Worm (Caenorhabditis elegans) whole organism, mixed stage, embryonic: ENCODE results near the gene clec-51.
A peak's percentile ranks its signal among the peaks of the same experiment; 100 is the strongest.

Experiments used
- M03D4.4 ChIP-seq: sonication (generic microtip); optimal IDR thresholded peaks from 2 replicates; lab custom pipeline; 2017; ENCODE audit warnings: mild to moderate bottlenecking, missing genetic modification characterization, missing compliant biosample characterization
- bed-3 ChIP-seq: fragments of 200-800 bp; sonication (Bioruptor generic); optimal IDR thresholded peaks from 3 replicates; lab custom pipeline; 2018; ENCODE audit warnings: mild to moderate bottlenecking, missing genetic modification characterization, moderate library complexity, missing compliant biosample characterization
- ceh-43 ChIP-seq: fragments of 200-800 bp; sonication (Bioruptor generic); optimal IDR thresholded peaks from 2 replicates; lab custom pipeline; 2018; ENCODE audit warnings: mild to moderate bottlenecking, missing genetic modification characterization, moderate library complexity, missing compliant biosample characterization
- ceh-83 ChIP-seq: fragments of 200-800 bp; sonication (Bioruptor generic); optimal IDR thresholded peaks from 2 replicates; lab custom pipeline; 2018; ENCODE audit warnings: mild to moderate bottlenecking, missing genetic modification characterization, missing compliant biosample characterization
- ces-1 ChIP-seq: fragments of 150-350 bp; optimal IDR thresholded peaks from 2 replicates; lab custom pipeline; 2014; ENCODE audit warnings: missing biosample characterization, missing genetic modification reagents, missing genetic modification characterization
- cnd-1 ChIP-seq: fragments of 200-800 bp; sonication (Bioruptor generic); optimal IDR thresholded peaks from 2 replicates; lab custom pipeline; 2018; ENCODE audit warnings: mild to moderate bottlenecking, missing genetic modification characterization, missing compliant biosample characterization
- drap-1 ChIP-seq: fragments of 200-800 bp; sonication (Bioruptor generic); optimal IDR thresholded peaks from 3 replicates; lab custom pipeline; 2018; ENCODE audit warnings: mild to moderate bottlenecking, missing genetic modification characterization, missing compliant biosample characterization
- elt-3 ChIP-seq: fragments of 150-350 bp; optimal IDR thresholded peaks from 2 replicates; lab custom pipeline; 2014; ENCODE audit warnings: missing biosample characterization, missing genetic modification characterization
- flh-1 ChIP-seq: fragments of 200-800 bp; sonication (Bioruptor generic); optimal IDR thresholded peaks from 2 replicates; lab custom pipeline; 2018; ENCODE audit warnings: mild to moderate bottlenecking, missing genetic modification characterization, moderate library complexity, missing compliant biosample characterization
- ham-2 ChIP-seq: fragments of 200-800 bp; sonication (Bioruptor generic); optimal IDR thresholded peaks from 2 replicates; lab custom pipeline; 2018; ENCODE audit warnings: mild to moderate bottlenecking, missing genetic modification characterization, missing compliant biosample characterization
- hlh-1 ChIP-seq: fragments of 150-350 bp; optimal IDR thresholded peaks from 2 replicates; lab custom pipeline; 2014; ENCODE audit warnings: missing biosample characterization, missing genetic modification reagents, missing genetic modification characterization
- lin-13 ChIP-seq: fragments of 150-350 bp; optimal IDR thresholded peaks from 2 replicates; lab custom pipeline; 2014; ENCODE audit warnings: missing biosample characterization, missing genetic modification characterization
- lin-32 ChIP-seq: fragments of 200-800 bp; sonication (Bioruptor generic); optimal IDR thresholded peaks from 2 replicates; lab custom pipeline; 2018; ENCODE audit warnings: mild to moderate bottlenecking, missing genetic modification characterization, missing compliant biosample characterization
- lsy-2 ChIP-seq: fragments of 150-350 bp; optimal IDR thresholded peaks from 2 replicates; lab custom pipeline; 2014; ENCODE audit warnings: missing biosample characterization, missing genetic modification characterization
- mab-5 ChIP-seq: fragments of 150-350 bp; optimal IDR thresholded peaks from 2 replicates; lab custom pipeline; 2014; ENCODE audit warnings: missing biosample characterization, missing genetic modification characterization
- mep-1 ChIP-seq: fragments of 150-350 bp; optimal IDR thresholded peaks from 2 replicates; lab custom pipeline; 2017; ENCODE audit warnings: missing biosample characterization, missing genetic modification reagents, missing genetic modification characterization, inconsistent platforms
- mls-2 ChIP-seq: sonication (generic microtip); optimal IDR thresholded peaks from 2 replicates; lab custom pipeline; 2016; ENCODE audit warnings: mild to moderate bottlenecking, missing genetic modification characterization, moderate library complexity, missing compliant biosample characterization
- nhr-2 ChIP-seq: fragments of 150-350 bp; optimal IDR thresholded peaks from 2 replicates; lab custom pipeline; 2014; ENCODE audit warnings: missing biosample characterization, missing genetic modification characterization
- nhr-237 ChIP-seq: fragments of 150-350 bp; optimal IDR thresholded peaks from 2 replicates; lab custom pipeline; 2014; ENCODE audit warnings: missing biosample characterization, missing genetic modification characterization
- nhr-28 ChIP-seq: fragments of 150-350 bp; optimal IDR thresholded peaks from 2 replicates; lab custom pipeline; 2014; ENCODE audit warnings: missing biosample characterization, missing genetic modification characterization
- pha-4 ChIP-seq: fragments of 150-350 bp; optimal IDR thresholded peaks from 2 replicates; lab custom pipeline; 2018; ENCODE audit warnings: missing biosample characterization, missing genetic modification reagents, missing genetic modification characterization
- sem-2 ChIP-seq: fragments of 200-800 bp; sonication (Bioruptor generic); optimal IDR thresholded peaks from 2 replicates; lab custom pipeline; 2018; ENCODE audit warnings: mild to moderate bottlenecking, missing genetic modification characterization, missing compliant biosample characterization
- snpc-4 ChIP-seq: fragments of 150-350 bp; optimal IDR thresholded peaks from 2 replicates; lab custom pipeline; 2014; ENCODE audit warnings: missing biosample characterization, missing genetic modification characterization
- sptf-1 ChIP-seq: sonication (generic microtip); optimal IDR thresholded peaks from 2 replicates; lab custom pipeline; 2017; ENCODE audit warnings: mild to moderate bottlenecking, missing genetic modification characterization, moderate library complexity, missing compliant biosample characterization
- tbx-8 ChIP-seq: fragments of 200-800 bp; sonication (Bioruptor generic); optimal IDR thresholded peaks from 2 replicates; lab custom pipeline; 2018; ENCODE audit warnings: mild to moderate bottlenecking, missing genetic modification characterization, moderate library complexity, missing compliant biosample characterization
- unc-120 ChIP-seq: sonication (generic microtip); optimal IDR thresholded peaks from 2 replicates; lab custom pipeline; 2017; ENCODE audit warnings: missing genetic modification characterization, missing compliant biosample characterization; ENCODE audit not compliant: poor library complexity, severe bottlenecking
- unc-39 ChIP-seq: fragments of 150-350 bp; optimal IDR thresholded peaks from 2 replicates; lab custom pipeline; 2014; ENCODE audit warnings: missing biosample characterization, missing genetic modification characterization
- unc-62 ChIP-seq: fragments of 150-350 bp; optimal IDR thresholded peaks from 2 replicates; lab custom pipeline; 2014; ENCODE audit warnings: missing biosample characterization, missing genetic modification reagents, missing genetic modification characterization
- zip-8 ChIP-seq: fragments of 150-350 bp; optimal IDR thresholded peaks from 2 replicates; lab custom pipeline; 2014; ENCODE audit warnings: missing biosample characterization, missing genetic modification characterization
- ztf-11 ChIP-seq: fragments of 150-350 bp; optimal IDR thresholded peaks from 2 replicates; lab custom pipeline; 2014; ENCODE audit warnings: missing biosample characterization, missing genetic modification characterization

clec-51 gene

DNA sequence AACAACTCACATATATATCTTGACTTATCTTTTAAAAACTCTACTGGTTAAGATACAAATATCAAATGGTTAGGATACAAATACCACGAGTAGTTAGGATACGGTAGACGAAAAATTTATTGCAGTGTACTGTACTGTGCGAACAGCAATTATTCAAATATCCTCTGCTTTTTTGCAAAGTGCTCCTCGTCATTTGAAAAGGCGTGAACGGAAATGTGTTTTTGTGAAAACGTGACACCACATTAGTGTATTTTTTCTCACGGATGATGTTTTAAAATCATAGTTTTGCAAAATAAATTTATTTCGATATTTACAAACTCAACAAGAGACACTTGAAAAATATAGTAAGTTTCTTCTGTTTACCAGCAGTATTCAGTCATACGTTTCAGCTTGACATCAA is 44.8 kb downstream of the clec-51 start, which contains the start of gene F42G8.8:
Gene F42G8.8 (plus strand): TSS at position 301 of the 400 bp plus-strand sequence.
- no peak for TF ChIP-seq unc-39
- no peak for TF ChIP-seq ceh-83 (GFP tag; lab: Kevin White, UChicago)
- TF ChIP-seq zip-8 (tag; lab: Kevin White, UChicago): no peak
- no peak for TF ChIP-seq ham-2 (GFP tag; lab: Kevin White, UChicago)
- no peak for TF ChIP-seq mep-1 (tag; lab: Kevin White, UChicago)
- TF ChIP-seq, all 35 proteins: peak for 0

DNA sequence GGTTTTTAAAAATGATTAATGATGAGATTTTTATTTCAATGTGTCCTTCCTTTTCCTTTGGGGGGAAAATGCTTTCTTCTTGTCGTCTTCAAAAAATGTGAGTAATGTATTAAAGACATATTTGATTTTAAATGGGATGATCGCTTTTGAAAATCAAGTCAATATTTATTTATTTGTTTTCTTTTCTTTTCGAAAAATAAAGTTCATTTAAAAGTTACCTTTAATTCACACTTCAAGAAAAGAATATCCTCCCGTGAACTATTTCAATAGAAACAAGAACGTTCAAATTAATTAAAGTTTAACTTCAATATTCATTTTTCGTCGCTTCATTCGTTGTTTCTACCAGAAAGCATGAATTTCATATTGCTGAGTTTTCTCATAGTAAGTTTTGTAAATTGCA is 48.1 kb downstream of the clec-51 start, which contains the start of gene irld-8:
Gene irld-8 (plus strand): TSS at position 301 of the 400 bp plus-strand sequence.
- no peak for TF ChIP-seq ztf-11 (tag; lab: Kevin White, UChicago)
- no peak for TF ChIP-seq ham-2 (GFP tag; lab: Kevin White, UChicago)
- TF ChIP-seq pha-4 (tag; lab: Kevin White, UChicago): no peak
- TF ChIP-seq lin-13 (tag; lab: Kevin White, UChicago): no peak
- TF ChIP-seq cnd-1 (tag; lab: Kevin White, UChicago): no peak
- TF ChIP-seq bed-3 (GFP tag; lab: Kevin White, UChicago): no peak
- TF ChIP-seq lin-32 (GFP tag; lab: Kevin White, UChicago): no peak
- TF ChIP-seq flh-1 (GFP tag; lab: Kevin White, UChicago): no peak
- no peak for TF ChIP-seq ces-1
- TF ChIP-seq nhr-237 (tag; lab: Kevin White, UChicago): no peak
- no peak for TF ChIP-seq unc-62 (GFP tag; lab: Kevin White, UChicago)
- TF ChIP-seq mep-1 (tag; lab: Kevin White, UChicago): no peak
- no peak for TF ChIP-seq nhr-2 (tag; lab: Kevin White, UChicago)
- TF ChIP-seq M03D4.4 (tag; lab: Kevin White, UChicago): no peak
- TF ChIP-seq unc-39: no peak
- TF ChIP-seq, all 35 proteins: peak for 0

DNA sequence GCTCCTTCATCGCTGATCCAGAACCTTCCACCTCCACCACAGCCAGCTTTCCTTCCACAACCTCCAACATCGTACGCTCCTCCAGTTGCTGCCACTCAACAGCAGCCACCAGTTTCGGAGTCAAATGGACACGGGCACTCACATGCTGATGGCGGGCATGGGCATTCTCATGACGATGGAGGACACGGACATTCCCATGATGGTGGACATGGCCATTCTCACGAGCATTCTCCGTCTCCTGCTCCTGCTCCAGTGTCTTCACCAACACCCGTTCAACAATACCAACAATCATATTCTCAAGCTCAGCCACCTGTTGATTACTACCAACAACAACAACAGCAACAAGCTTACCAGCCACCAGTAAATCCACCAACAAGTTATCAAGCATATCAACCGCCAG is 49.1 kb downstream of the clec-51 start:
- TF ChIP-seq lsy-2 (tag; lab: Kevin White, UChicago) (no peak), nhr-237 (tag; lab: Kevin White, UChicago) (no peak), drap-1 (GFP tag; lab: Kevin White, UChicago) (no peak), cnd-1 (tag; lab: Kevin White, UChicago) (no peak), hlh-1 (tag; lab: Kevin White, UChicago) (no peak), lin-32 (GFP tag; lab: Kevin White, UChicago) (no peak), sptf-1 (tag; lab: Kevin White, UChicago) (no peak), snpc-4 (tag; lab: Kevin White, UChicago) (no peak), sem-2 (GFP tag; lab: Kevin White, UChicago) (no peak), elt-3 (no peak), nhr-28 (tag; lab: Kevin White, UChicago) (no peak), mep-1 (tag; lab: Kevin White, UChicago) (no peak), unc-120 (tag; lab: Kevin White, UChicago) (no peak), tbx-8 (GFP tag; lab: Kevin White, UChicago) (no peak), M03D4.4 (tag; lab: Kevin White, UChicago) (no peak), mls-2 (tag; lab: Kevin White, UChicago) (no peak), mab-5 (no peak)

DNA sequence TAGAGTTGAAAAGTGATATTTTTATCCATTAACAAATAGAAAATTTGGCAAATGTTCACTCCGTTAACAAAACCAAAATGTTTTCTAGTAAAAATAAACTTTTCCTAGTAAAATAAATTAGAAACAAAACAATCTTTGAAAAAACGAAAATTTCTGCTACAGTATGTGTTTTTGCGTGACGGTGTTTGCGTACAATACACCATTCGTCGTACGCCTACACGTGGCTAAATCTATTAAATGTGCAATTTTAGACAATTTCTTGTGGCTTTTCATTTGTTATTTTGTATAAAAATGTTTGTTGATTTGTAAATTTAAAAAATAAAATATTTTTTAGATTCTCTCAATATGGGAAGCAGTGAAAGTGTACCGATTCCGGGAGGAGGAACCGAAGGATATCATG is 50.4 kb downstream of the clec-51 start, which contains the start of gene Y42H9AR.1:
Gene Y42H9AR.1 (plus strand): TSS at position 233 of the 400 bp plus-strand sequence.
- no peak for TF ChIP-seq ham-2 (GFP tag; lab: Kevin White, UChicago)
- TF ChIP-seq drap-1 (GFP tag; lab: Kevin White, UChicago): no peak
- peak; percentile 48 for TF ChIP-seq lsy-2 (tag; lab: Kevin White, UChicago)
- TF ChIP-seq ces-1: peak; percentile 67
- TF ChIP-seq ceh-83 (GFP tag; lab: Kevin White, UChicago): no peak

DNA sequence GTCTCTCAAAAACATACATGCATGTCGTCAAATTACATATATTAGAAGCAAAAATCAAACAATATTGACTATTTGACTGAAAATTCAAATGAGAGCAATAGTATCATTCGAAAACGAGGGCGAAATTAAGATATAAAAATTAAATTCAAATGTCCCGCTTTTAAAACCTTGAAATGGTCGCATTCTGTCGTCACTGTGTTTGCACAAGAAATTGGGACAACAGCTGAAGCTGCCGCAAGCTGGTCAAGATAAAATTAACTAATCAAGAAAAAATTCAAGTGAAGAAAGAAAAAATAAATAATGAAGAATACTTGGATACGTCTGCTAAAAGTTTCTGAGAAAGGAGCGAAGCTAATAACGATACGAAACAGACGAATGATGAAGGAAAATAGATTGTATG is 51.0 kb downstream of the clec-51 start:
- TF ChIP-seq ceh-43 (GFP tag; lab: Kevin White, UChicago): no peak
- TF ChIP-seq ces-1: peak; percentile 31
